Worm (Caenorhabditis elegans): ENCODE measurements around the gene mrps-18C.

mrps-18C gene

ce11 chrIII:4924134-4924533 lies 11.2 kb upstream of the mrps-18C start:
- TF ChIP-seq scrt-1 (GFP tag; IDR thresholded peaks at IDR 0.05) (no peak), sea-1 (GFP tag; conservative IDR thresholded peaks at IDR 0.05) (no peak), tbx-11 (GFP tag; IDR thresholded peaks at IDR 0.05) (no peak), aly-1 (tag; optimal IDR thresholded peaks at IDR 0.05) (no peak), B0310.2 (tag; optimal IDR thresholded peaks at IDR 0.05) (no peak), hmg-4 (GFP tag; optimal IDR thresholded peaks at IDR 0.05) (no peak), ceh-13 (GFP tag; optimal IDR thresholded peaks at IDR 0.05) (no peak), tbx-37 (GFP tag; conservative IDR thresholded peaks at IDR 0.05) (no peak), ceh-36 (tag; optimal IDR thresholded peaks at IDR 0.05) (no peak), hnd-1 (tag; optimal IDR thresholded peaks at IDR 0.05) (no peak), flt-1 (GFP tag; IDR thresholded peaks at IDR 0.05) (no peak)

- TF ChIP-seq ets-7 (tag; optimal IDR thresholded peaks at IDR 0.05) (no peak), aly-1 (tag; optimal IDR thresholded peaks at IDR 0.05) (no peak), tbx-37 (GFP tag; conservative IDR thresholded peaks at IDR 0.05) (peak; percentile 86), ceh-13 (GFP tag; optimal IDR thresholded peaks at IDR 0.05) (no peak), flt-1 (GFP tag; IDR thresholded peaks at IDR 0.05) (0 out of 2 replicates have a peak, but pooled peaks have one; percentile 10), F13C5.2 (tag; optimal IDR thresholded peaks at IDR 0.05) (peak; percentile 32), pes-1 (GFP tag; IDR thresholded peaks at IDR 0.05) (peak; percentile 63; the same call in 1 of the 2 replicates)
Observed at ce11 chrIII:4930154-4930679, 5.2 kb upstream of the mrps-18C start, which contains the start of gene set-2. set-2 (minus strand) TSS chrIII:4930204.

- TF ChIP-seq B0310.2 (tag; optimal IDR thresholded peaks at IDR 0.05) (no peak), tbx-37 (GFP tag; conservative IDR thresholded peaks at IDR 0.05) (no peak), tra-4 (tag; optimal IDR thresholded peaks at IDR 0.05) (no peak), hnd-1 (tag; optimal IDR thresholded peaks at IDR 0.05) (no peak), flt-1 (GFP tag; IDR thresholded peaks at IDR 0.05) (no peak), ets-7 (tag; optimal IDR thresholded peaks at IDR 0.05) (no peak), hmg-4 (GFP tag; optimal IDR thresholded peaks at IDR 0.05) (no peak), scrt-1 (GFP tag; IDR thresholded peaks at IDR 0.05) (no peak), sea-1 (GFP tag; conservative IDR thresholded peaks at IDR 0.05) (no peak)
Observed at ce11 chrIII:4932203-4932699, 3.1 kb upstream of the mrps-18C start, which contains the start of the genes C26E6.12 and eri-9. C26E6.12 (minus strand) TSS chrIII:4932253. eri-9 (plus strand) TSS chrIII:4932450.

ce11 chrIII:4937022-4937421 lies 1.6 kb downstream of the mrps-18C start, which contains the start of gene fsn-1:
fsn-1 (plus strand) TSS chrIII:4937322.
- TF ChIP-seq B0310.2 (tag; optimal IDR thresholded peaks at IDR 0.05) (no peak), ceh-36 (tag; optimal IDR thresholded peaks at IDR 0.05) (no peak), hmg-4 (GFP tag; optimal IDR thresholded peaks at IDR 0.05) (no peak), scrt-1 (GFP tag; IDR thresholded peaks at IDR 0.05) (no peak), tbx-37 (GFP tag; conservative IDR thresholded peaks at IDR 0.05) (no peak), F13C5.2 (tag; optimal IDR thresholded peaks at IDR 0.05) (no peak), sea-1 (GFP tag; conservative IDR thresholded peaks at IDR 0.05) (no peak), flt-1 (GFP tag; IDR thresholded peaks at IDR 0.05) (no peak)

- no peak for TF ChIP-seq aly-1 (tag; optimal IDR thresholded peaks at IDR 0.05)
- TF ChIP-seq tbx-11 (GFP tag; IDR thresholded peaks at IDR 0.05): no peak
- TF ChIP-seq F13C5.2 (tag; optimal IDR thresholded peaks at IDR 0.05): no peak
- TF ChIP-seq sea-1 (GFP tag; conservative IDR thresholded peaks at IDR 0.05): no peak
- no peak for TF ChIP-seq ceh-13 (GFP tag; optimal IDR thresholded peaks at IDR 0.05)
- no peak for TF ChIP-seq scrt-1 (GFP tag; IDR thresholded peaks at IDR 0.05)
- TF ChIP-seq tbx-37 (GFP tag; conservative IDR thresholded peaks at IDR 0.05): no peak
- no peak for TF ChIP-seq tra-4 (tag; optimal IDR thresholded peaks at IDR 0.05)
- TF ChIP-seq ceh-36 (tag; optimal IDR thresholded peaks at IDR 0.05): no peak
- no peak for TF ChIP-seq hnd-1 (tag; optimal IDR thresholded peaks at IDR 0.05)
Observed at ce11 chrIII:4939267-4939666, 3.9 kb downstream of the mrps-18C start, which contains the start of gene rpb-2. rpb-2 (plus strand) TSS chrIII:4939567.

- no peak for TF ChIP-seq hmg-4 (GFP tag; optimal IDR thresholded peaks at IDR 0.05)
- no peak for TF ChIP-seq scrt-1 (GFP tag; IDR thresholded peaks at IDR 0.05)
- no peak for TF ChIP-seq tbx-37 (GFP tag; conservative IDR thresholded peaks at IDR 0.05)
Observed at ce11 chrIII:4944213-4944612, 8.8 kb downstream of the mrps-18C start, which contains the start of gene ntl-9. ntl-9 (plus strand) TSS chrIII:4944513.

- TF ChIP-seq sea-1 (GFP tag; conservative IDR thresholded peaks at IDR 0.05): no peak
- peak; percentile 54 for TF ChIP-seq ets-7 (tag; optimal IDR thresholded peaks at IDR 0.05)
- TF ChIP-seq B0310.2 (tag; optimal IDR thresholded peaks at IDR 0.05): peak; percentile 10
- no peak for TF ChIP-seq tra-4 (tag; optimal IDR thresholded peaks at IDR 0.05)
- 0 out of 2 replicates have a peak, but pooled peaks have one; percentile 63 for TF ChIP-seq scrt-1 (GFP tag; IDR thresholded peaks at IDR 0.05)
- peak; percentile 40 for TF ChIP-seq ceh-36 (tag; optimal IDR thresholded peaks at IDR 0.05)
- peak; percentile 12 for TF ChIP-seq hnd-1 (tag; optimal IDR thresholded peaks at IDR 0.05)
- no peak; the same call in 1 of the 2 replicates for TF ChIP-seq flt-1 (GFP tag; IDR thresholded peaks at IDR 0.05)
- TF ChIP-seq tbx-11 (GFP tag; IDR thresholded peaks at IDR 0.05): no peak
- peak; percentile 58 for TF ChIP-seq F13C5.2 (tag; optimal IDR thresholded peaks at IDR 0.05)
- TF ChIP-seq tbx-37 (GFP tag; conservative IDR thresholded peaks at IDR 0.05): no peak; the same call in 1 of the 2 replicates
- TF ChIP-seq ama-1 (optimal IDR thresholded peaks at IDR 0.05): no peak
- TF ChIP-seq aly-1 (tag; optimal IDR thresholded peaks at IDR 0.05): peak; percentile 7
- TF ChIP-seq hmbx-1 (tag; optimal IDR thresholded peaks at IDR 0.05): no peak
- TF ChIP-seq ceh-13 (GFP tag; optimal IDR thresholded peaks at IDR 0.05): no peak
- peak; percentile 79 for TF ChIP-seq hmg-4 (GFP tag; optimal IDR thresholded peaks at IDR 0.05)
- TF ChIP-seq pes-1 (GFP tag; IDR thresholded peaks at IDR 0.05): peak; percentile 42; the same call in 1 of the 2 replicates
Observed at ce11 chrIII:4947352-4947751, 12.0 kb downstream of the mrps-18C start.

ce11 chrIII:4948631-4949030 lies 13.3 kb downstream of the mrps-18C start:
- TF ChIP-seq aly-1 (tag; optimal IDR thresholded peaks at IDR 0.05) (peak; percentile 57), ama-1 (optimal IDR thresholded peaks at IDR 0.05) (no peak), hmbx-1 (tag; optimal IDR thresholded peaks at IDR 0.05) (no peak), ets-7 (tag; optimal IDR thresholded peaks at IDR 0.05) (no peak), ceh-13 (GFP tag; optimal IDR thresholded peaks at IDR 0.05) (no peak), hmg-4 (GFP tag; optimal IDR thresholded peaks at IDR 0.05) (peak; percentile 71), sea-1 (GFP tag; conservative IDR thresholded peaks at IDR 0.05) (0 out of 2 replicates have a peak, but pooled peaks have one; percentile 25), tbx-37 (GFP tag; conservative IDR thresholded peaks at IDR 0.05) (no peak), scrt-1 (GFP tag; IDR thresholded peaks at IDR 0.05) (no peak), B0310.2 (tag; optimal IDR thresholded peaks at IDR 0.05) (peak; percentile 21), tra-4 (tag; optimal IDR thresholded peaks at IDR 0.05) (no peak), ceh-36 (tag; optimal IDR thresholded peaks at IDR 0.05) (no peak), F13C5.2 (tag; optimal IDR thresholded peaks at IDR 0.05) (peak; percentile 28), flt-1 (GFP tag; IDR thresholded peaks at IDR 0.05) (0 out of 2 replicates have a peak, but pooled peaks have one; percentile 6), pes-1 (GFP tag; IDR thresholded peaks at IDR 0.05) (no peak), hnd-1 (tag; optimal IDR thresholded peaks at IDR 0.05) (no peak), tbx-11 (GFP tag; IDR thresholded peaks at IDR 0.05) (no peak)

Measured in whole organism, early embryonic.